Fruit fly (Drosophila melanogaster) S2 (cell line): ENCODE results near the gene Obp99b.

ENCODE experiments used
- CG8478 ChIP-seq: fragments of >200 bp; optimal IDR thresholded peaks from 2 replicates; lab custom pipeline; 2018
- CTCF ChIP-seq, 2 experiments: fragments of >200 bp; optimal IDR thresholded peaks; 2 replicates each; lab custom pipeline; 2018

DNA sequence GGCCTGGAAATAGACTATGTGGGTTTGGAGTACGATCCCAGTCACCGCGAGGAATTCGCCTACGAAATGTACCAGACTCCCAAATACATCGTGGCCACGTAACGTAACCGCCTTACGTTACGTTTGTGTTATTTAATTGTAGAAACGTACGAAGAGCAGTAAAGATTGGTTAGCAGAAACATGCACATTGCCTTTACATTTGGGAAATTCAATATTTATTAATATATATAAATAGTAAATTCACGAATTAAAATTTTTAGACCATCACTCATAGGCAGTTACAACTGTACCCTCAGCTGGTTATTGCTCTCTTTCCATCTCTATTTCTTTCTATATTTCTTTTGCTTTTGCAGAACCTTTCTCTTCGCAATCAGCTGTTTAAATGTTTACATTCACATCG, 21.2 kb upstream of the Obp99b start, which contains the start of gene Gnpnat:
- no peak for TF ChIP-seq CG8478 (lab: Kevin White, UChicago)
- TF ChIP-seq CTCF (optimal IDR thresholded peaks at IDR 0.05; lab: Kevin White, UChicago), result no peak
